Fruit fly (Drosophila melanogaster): Measurements from ENCODE around the gene Sdr.

Sdr gene

DNA sequence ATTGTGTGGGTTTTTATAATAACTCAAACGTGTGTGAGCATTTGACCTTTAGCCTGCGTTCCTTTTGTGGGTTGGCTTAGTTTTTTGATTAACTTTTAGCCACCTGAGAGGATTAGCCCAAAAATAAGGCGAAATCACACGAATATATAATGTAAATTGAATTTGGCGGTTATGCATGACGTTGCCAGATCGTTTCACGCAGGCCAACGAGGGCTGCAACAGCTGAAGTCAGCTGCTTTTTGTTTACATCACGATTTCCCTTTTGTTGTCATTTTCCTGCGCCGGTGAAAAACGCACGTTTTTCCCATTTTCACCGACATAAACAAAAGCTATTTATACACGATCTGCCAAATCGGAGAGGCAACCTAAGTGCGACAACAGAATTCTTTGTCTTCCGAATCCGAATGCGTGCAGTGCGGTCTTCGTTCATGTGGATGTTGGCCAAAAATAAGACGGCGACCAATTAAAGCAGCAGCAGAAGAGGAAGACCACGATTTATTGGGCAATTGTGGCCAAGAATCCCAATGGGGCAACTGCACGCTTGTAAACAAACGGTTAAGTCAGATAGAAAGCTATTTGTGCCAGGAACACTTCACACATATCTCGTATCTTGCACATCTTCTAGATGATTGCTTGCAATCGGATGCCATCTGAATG lies 39.1 kb upstream of the Sdr start, which contains the start of gene CG3631 (continued):
- TF ChIP-seq en (GFP tag; optimal IDR thresholded peaks at IDR 0.05) (no peak), CG1647 (GFP tag; optimal IDR thresholded peaks at IDR 0.05) (no peak), CG10274 (GFP tag; optimal IDR thresholded peaks at IDR 0.05) (no peak), CG12391 (tag; optimal IDR thresholded peaks at IDR 0.05) (no peak), bab2 (GFP tag; optimal IDR thresholded peaks at IDR 0.05) (no peak), jing (GFP tag; optimal IDR thresholded peaks at IDR 0.05) (no peak), CG2202 (tag; optimal IDR thresholded peaks at IDR 0.05) (no peak), run (tag; optimal IDR thresholded peaks at IDR 0.05) (no peak), CG4404 (GFP tag; IDR thresholded peaks at IDR 0.05) (no peak), gsb-n (tag; optimal IDR thresholded peaks at IDR 0.05) (no peak), klu (GFP tag; IDR thresholded peaks at IDR 0.05) (no peak), CG10366 (GFP tag; IDR thresholded peaks at IDR 0.05) (no peak), tna (GFP tag; IDR thresholded peaks at IDR 0.05; ENCODE audit: partially characterized antibody) (no peak), CG6765 (GFP tag; optimal IDR thresholded peaks at IDR 0.05) (no peak), dm (GFP tag; optimal IDR thresholded peaks at IDR 0.05) (peak; percentile 65), stwl (tag; optimal IDR thresholded peaks at IDR 0.05) (peak; percentile 44), Bgb (GFP tag; IDR thresholded peaks at IDR 0.05; ENCODE audit: partially characterized antibody) (no peak), trh (GFP tag; optimal IDR thresholded peaks at IDR 0.05) (no peak), trem (tag; optimal IDR thresholded peaks at IDR 0.05) (peak; percentile 32), NFAT (GFP tag; IDR thresholded peaks at IDR 0.05) (no peak), sens (GFP tag) (peak; percentile 61), bbx (GFP tag; IDR thresholded peaks at IDR 0.05; ENCODE audit: partially characterized antibody) (0 out of 2 replicates have a peak, but pooled peaks have one; percentile 17), HLH3B (GFP tag; IDR thresholded peaks at IDR 0.05) (no peak), slbo (GFP tag; IDR thresholded peaks at IDR 0.05) (no peak), ara (GFP tag; IDR thresholded peaks at IDR 0.05) (no peak), zfh2 (GFP tag; optimal IDR thresholded peaks at IDR 0.05) (no peak), dimm (GFP tag; IDR thresholded peaks at IDR 0.05) (no peak), sob (GFP tag; IDR thresholded peaks at IDR 0.05) (no peak), Vsx1 (GFP tag; optimal IDR thresholded peaks at IDR 0.05) (no peak), CG6854 (GFP tag; optimal IDR thresholded peaks at IDR 0.05) (no peak), disco-r (GFP tag; optimal IDR thresholded peaks at IDR 0.05) (no peak), chn (GFP tag; optimal IDR thresholded peaks at IDR 0.05) (no peak), CG12219 (GFP tag; optimal IDR thresholded peaks at IDR 0.05) (no peak), rib (GFP tag; IDR thresholded peaks at IDR 0.05) (no peak), CG18476 (GFP tag; optimal IDR thresholded peaks at IDR 0.05) (no peak), gem (tag; optimal IDR thresholded peaks at IDR 0.05) (no peak), Taf1 (GFP tag; IDR thresholded peaks at IDR 0.05) (no peak), CG5245 (GFP tag; optimal IDR thresholded peaks at IDR 0.05) (no peak), CG13123 (GFP tag; optimal IDR thresholded peaks at IDR 0.05) (no peak), ac (GFP tag; optimal IDR thresholded peaks at IDR 0.05) (no peak), CG32767 (GFP tag; IDR thresholded peaks at IDR 0.05) (no peak), emc (GFP tag; optimal IDR thresholded peaks at IDR 0.05) (no peak), org-1 (GFP tag; optimal IDR thresholded peaks at IDR 0.05) (no peak), Oli (tag; optimal IDR thresholded peaks at IDR 0.05) (no peak), CG9876 (GFP tag; optimal IDR thresholded peaks at IDR 0.05) (no peak), PHDP (tag; optimal IDR thresholded peaks at IDR 0.05) (no peak), CG3065 (GFP tag; optimal IDR thresholded peaks at IDR 0.05) (no peak), ro (GFP tag; IDR thresholded peaks at IDR 0.05) (no peak), seq (GFP tag; IDR thresholded peaks at IDR 0.05) (no peak), Poxn (GFP tag; IDR thresholded peaks at IDR 0.05) (no peak), CG12236 (GFP tag; optimal IDR thresholded peaks at IDR 0.05) (no peak), tin (GFP tag; optimal IDR thresholded peaks at IDR 0.05) (no peak)

Measured in whole organism, embryonic.